Worm (Caenorhabditis elegans) whole organism, early embryonic: ENCODE data around the gene F59F3.6.
A peak's percentile ranks its signal among the peaks of the same experiment; 100 is the strongest.

Experiments
- B0310.2 ChIP-seq: sonication (generic microtip); optimal IDR thresholded peaks from 2 replicates; lab custom pipeline; 2016; ENCODE audit warnings: mild to moderate bottlenecking, missing genetic modification characterization, missing compliant biosample characterization
- F13C5.2 ChIP-seq: sonication (generic microtip); optimal IDR thresholded peaks from 2 replicates; lab custom pipeline; 2017; ENCODE audit warnings: mild to moderate bottlenecking, missing genetic modification characterization, inconsistent platforms, missing compliant biosample characterization
- aly-1 ChIP-seq: sonication (generic microtip); optimal IDR thresholded peaks from 2 replicates; lab custom pipeline; 2016; ENCODE audit warnings: missing genetic modification characterization, missing compliant biosample characterization
- ama-1 ChIP-seq: fragments of 150-350 bp; optimal IDR thresholded peaks from 2 replicates; lab custom pipeline; 2014
- ceh-13 ChIP-seq: fragments of 200-800 bp; sonication (Bioruptor generic); optimal IDR thresholded peaks from 2 replicates; lab custom pipeline; 2018; ENCODE audit warnings: mild to moderate bottlenecking, missing genetic modification characterization, missing compliant biosample characterization
- ceh-36 ChIP-seq: sonication (generic microtip); optimal IDR thresholded peaks from 2 replicates; lab custom pipeline; 2016; ENCODE audit warnings: missing genetic modification characterization, inconsistent platforms, missing compliant biosample characterization
- ets-7 ChIP-seq: sonication (generic microtip); optimal IDR thresholded peaks from 2 replicates; lab custom pipeline; 2016; ENCODE audit warnings: missing genotype, missing genetic modification characterization, missing compliant biosample characterization
- flt-1 ChIP-seq: fragments of 200-800 bp; sonication (Bioruptor generic); IDR thresholded peaks from 2 replicates; pipeline ENCODE4 v1.3.6; 2022; ENCODE audit warnings: missing genetic modification characterization, missing compliant biosample characterization
- hmbx-1 ChIP-seq: sonication (generic microtip); optimal IDR thresholded peaks from 2 replicates; lab custom pipeline; 2016; ENCODE audit warnings: mild to moderate bottlenecking, missing genetic modification characterization, missing compliant biosample characterization
- hmg-4 ChIP-seq: fragments of 200-800 bp; sonication (Bioruptor generic); optimal IDR thresholded peaks from 2 replicates; lab custom pipeline; 2018; ENCODE audit warnings: mild to moderate bottlenecking, missing genetic modification characterization, missing compliant biosample characterization
- hnd-1 ChIP-seq: sonication (generic microtip); optimal IDR thresholded peaks from 2 replicates; lab custom pipeline; 2016; ENCODE audit warnings: missing genetic modification characterization, missing compliant biosample characterization
- pes-1 ChIP-seq: fragments of 200-800 bp; sonication (Bioruptor generic); IDR thresholded peaks from 2 replicates; pipeline ENCODE4 v1.3.6; 2022; ENCODE audit warnings: missing genetic modification reagents, missing genetic modification characterization, missing compliant biosample characterization
- scrt-1 ChIP-seq: fragments of 200-800 bp; sonication (Bioruptor generic); IDR thresholded peaks from 2 replicates; pipeline ENCODE4 v1.3.6; 2022; ENCODE audit warnings: missing genetic modification characterization, missing compliant biosample characterization
- sea-1 ChIP-seq: fragments of 200-800 bp; sonication (Bioruptor generic); conservative IDR thresholded peaks from 2 replicates; pipeline ENCODE4 v1.3.6; 2022; ENCODE audit warnings: missing genetic modification characterization, missing compliant biosample characterization
- tbx-11 ChIP-seq: fragments of 200-800 bp; sonication (Bioruptor generic); IDR thresholded peaks from 2 replicates; pipeline ENCODE4 v1.3.6; 2022; ENCODE audit warnings: missing genetic modification characterization, missing compliant biosample characterization
- tbx-37 ChIP-seq: fragments of 200-800 bp; sonication (Bioruptor generic); conservative IDR thresholded peaks from 2 replicates; pipeline ENCODE4 v1.3.6; 2022; ENCODE audit warnings: missing genetic modification reagents, missing genetic modification characterization, missing compliant biosample characterization
- tra-4 ChIP-seq: sonication (generic microtip); optimal IDR thresholded peaks from 2 replicates; lab custom pipeline; 2017; ENCODE audit warnings: missing genetic modification characterization, missing compliant biosample characterization

Gene F59F3.6

DNA sequence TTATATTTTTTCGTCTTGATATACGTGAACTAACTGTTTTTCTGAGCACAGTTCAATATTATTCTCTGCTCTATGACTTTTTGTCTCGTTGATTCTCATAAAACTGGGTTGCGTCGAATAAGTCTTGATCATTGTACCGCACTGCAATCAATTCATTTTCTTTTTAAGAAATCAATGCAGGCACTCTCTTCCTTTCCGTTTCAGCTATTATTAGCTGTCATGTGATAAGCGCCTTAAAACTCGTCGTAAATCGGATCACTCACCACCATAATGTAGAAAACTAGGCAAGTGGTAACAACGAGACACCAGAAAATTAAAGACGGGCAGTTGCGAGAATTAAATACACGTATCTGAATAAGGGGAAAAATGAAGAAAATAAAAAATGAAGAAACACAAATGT lies 8.3 kb upstream of the F59F3.6 start:
- no peak for TF ChIP-seq sea-1 (GFP tag; lab: Robert Waterston, UW)

- TF ChIP-seq tbx-37 (GFP tag; lab: Robert Waterston, UW) (no peak), scrt-1 (GFP tag; lab: Robert Waterston, UW) (no peak), ceh-13 (GFP tag; lab: Kevin White, UChicago) (no peak), hmbx-1 (tag; lab: Kevin White, UChicago) (no peak), pes-1 (GFP tag; lab: Robert Waterston, UW) (no peak), hnd-1 (tag; lab: Kevin White, UChicago) (no peak), flt-1 (no peak), ama-1 (lab: Kevin White, UChicago) (no peak), tbx-11 (GFP tag; lab: Robert Waterston, UW) (no peak)
Observed at ce11 chrX:11003701-11004100, 4.6 kb upstream of the F59F3.6 start.

DNA sequence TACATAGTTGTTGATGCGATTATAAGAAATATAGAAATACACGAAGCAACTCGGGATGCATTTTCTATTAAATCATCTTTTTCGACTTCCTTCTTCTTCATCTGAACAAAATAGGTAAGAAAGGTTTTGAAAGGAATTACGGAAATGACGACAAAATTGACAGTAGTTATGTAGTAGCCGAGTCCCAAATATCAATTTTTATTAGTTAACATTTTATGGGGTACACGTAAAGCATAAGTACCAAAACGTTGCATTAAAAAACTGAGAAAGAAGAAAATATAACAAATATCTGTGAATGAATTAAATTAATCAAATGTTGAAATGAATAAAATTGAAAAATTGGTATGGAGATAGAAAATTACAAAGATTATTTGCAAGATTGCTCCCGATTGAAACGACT lies 2.7 kb upstream of the F59F3.6 start, which contains the start of gene col-177:
Gene col-177 (minus strand): TSS at position 101 of the 400 bp plus-strand sequence.
- TF ChIP-seq tra-4 (tag; lab: Kevin White, UChicago) (no peak), sea-1 (GFP tag; lab: Robert Waterston, UW) (no peak), hmg-4 (no peak), scrt-1 (GFP tag; lab: Robert Waterston, UW) (no peak), ceh-36 (tag; lab: Kevin White, UChicago) (no peak), B0310.2 (tag; lab: Kevin White, UChicago) (no peak), tbx-11 (GFP tag; lab: Robert Waterston, UW) (no peak), tbx-37 (GFP tag; lab: Robert Waterston, UW) (no peak), ama-1 (lab: Kevin White, UChicago) (no peak)

DNA sequence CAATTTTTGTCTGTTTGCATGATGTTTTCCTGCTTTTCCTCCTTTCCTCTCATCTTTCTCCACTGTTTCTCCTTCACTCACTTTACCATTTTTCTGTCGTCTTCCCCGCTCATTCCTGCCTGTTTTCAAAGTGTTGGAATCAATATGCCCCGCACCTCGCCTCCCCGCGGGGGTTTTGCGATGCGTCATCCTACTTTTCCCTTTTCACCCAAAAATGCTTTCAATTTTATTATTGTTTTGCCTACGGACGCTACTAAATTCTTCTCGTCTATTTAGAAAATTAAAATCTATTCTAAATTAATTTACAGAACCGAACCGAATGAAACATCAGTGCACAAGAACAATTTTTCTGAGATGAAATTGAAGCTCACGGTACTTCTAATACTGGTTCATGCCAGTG lies 6.9 kb downstream of the F59F3.6 start, which contains the start of gene ver-3:
Gene ver-3 (plus strand): TSS at position 301 of the 400 bp plus-strand sequence.
- TF ChIP-seq F13C5.2 (no peak), ceh-36 (tag; lab: Kevin White, UChicago) (no peak), tra-4 (tag; lab: Kevin White, UChicago) (no peak), scrt-1 (GFP tag; lab: Robert Waterston, UW) (no peak), ama-1 (lab: Kevin White, UChicago) (no peak)

- TF ChIP-seq B0310.2 (tag; lab: Kevin White, UChicago) (no peak), ceh-36 (tag; lab: Kevin White, UChicago) (no peak), hnd-1 (tag; lab: Kevin White, UChicago) (no peak), F13C5.2 (no peak), sea-1 (GFP tag; lab: Robert Waterston, UW) (no peak), flt-1 (no peak), ets-7 (tag; lab: Kevin White, UChicago) (no peak), ceh-13 (GFP tag; lab: Kevin White, UChicago) (no peak), tra-4 (tag; lab: Kevin White, UChicago) (no peak), hmg-4 (no peak), scrt-1 (GFP tag; lab: Robert Waterston, UW) (no peak), ama-1 (lab: Kevin White, UChicago) (no peak), tbx-37 (GFP tag; lab: Robert Waterston, UW) (no peak), aly-1 (tag; lab: Kevin White, UChicago) (no peak), tbx-11 (GFP tag; lab: Robert Waterston, UW) (no peak), pes-1 (GFP tag; lab: Robert Waterston, UW) (no peak), hmbx-1 (tag; lab: Kevin White, UChicago) (no peak)
Observed at ce11 chrX:10991352-10992172, 7.5 kb downstream of the F59F3.6 start.

DNA sequence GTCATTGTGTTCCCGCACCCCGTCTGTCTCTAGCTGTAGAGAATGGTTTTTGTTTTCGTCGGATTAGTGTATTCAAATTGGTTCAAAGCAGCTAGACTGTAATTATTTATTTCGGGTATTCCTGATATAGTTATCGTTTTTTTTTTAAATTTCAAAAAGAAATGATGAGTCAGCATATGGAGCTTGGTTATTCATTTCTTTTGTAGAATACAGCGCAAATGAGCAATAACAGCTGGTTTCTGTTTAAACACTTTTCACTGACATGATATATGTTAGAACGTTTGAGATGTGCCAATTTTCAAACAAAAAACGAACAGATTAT lies 8.3 kb downstream of the F59F3.6 start:
- TF ChIP-seq F13C5.2 (no peak), hnd-1 (tag; lab: Kevin White, UChicago) (no peak), ama-1 (lab: Kevin White, UChicago) (no peak), hmbx-1 (tag; lab: Kevin White, UChicago) (no peak), flt-1 (no peak), sea-1 (GFP tag; lab: Robert Waterston, UW) (no peak), tra-4 (tag; lab: Kevin White, UChicago) (no peak), ceh-36 (tag; lab: Kevin White, UChicago) (no peak)

DNA sequence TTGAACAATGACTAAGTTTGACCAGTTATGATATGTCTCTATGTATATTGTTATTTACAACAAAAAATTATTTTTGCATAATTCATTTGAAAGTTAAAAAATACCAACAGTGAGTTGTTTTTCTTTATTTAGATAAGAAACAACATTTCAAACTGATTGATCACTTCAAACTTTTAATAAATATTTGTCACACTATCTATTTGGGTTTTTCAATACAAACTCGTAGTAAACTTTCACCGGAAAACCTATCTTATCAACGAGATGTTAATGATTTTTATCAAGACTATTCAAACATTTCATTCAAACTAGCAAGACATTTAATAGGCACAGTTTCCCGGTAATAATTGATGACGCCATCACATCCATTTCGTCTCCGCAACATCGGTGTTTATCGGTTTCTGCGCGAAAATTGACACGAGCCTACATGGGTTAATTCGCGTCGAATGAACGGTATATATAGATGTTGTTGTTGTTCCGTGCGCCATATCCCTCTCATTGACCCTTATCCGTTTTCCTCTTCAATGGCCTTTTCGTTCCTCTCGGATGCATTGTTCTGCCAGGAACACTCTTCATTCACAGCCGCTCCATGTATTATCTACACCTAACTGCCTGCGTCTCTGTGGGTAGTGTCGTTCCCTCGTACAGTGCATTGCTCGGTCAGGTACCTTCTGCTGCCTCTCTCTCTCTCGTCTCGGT lies 8.8 kb downstream of the F59F3.6 start:
- TF ChIP-seq F13C5.2 (no peak), flt-1 (0 out of 2 replicates have a peak, but pooled peaks have one; percentile 3)

DNA sequence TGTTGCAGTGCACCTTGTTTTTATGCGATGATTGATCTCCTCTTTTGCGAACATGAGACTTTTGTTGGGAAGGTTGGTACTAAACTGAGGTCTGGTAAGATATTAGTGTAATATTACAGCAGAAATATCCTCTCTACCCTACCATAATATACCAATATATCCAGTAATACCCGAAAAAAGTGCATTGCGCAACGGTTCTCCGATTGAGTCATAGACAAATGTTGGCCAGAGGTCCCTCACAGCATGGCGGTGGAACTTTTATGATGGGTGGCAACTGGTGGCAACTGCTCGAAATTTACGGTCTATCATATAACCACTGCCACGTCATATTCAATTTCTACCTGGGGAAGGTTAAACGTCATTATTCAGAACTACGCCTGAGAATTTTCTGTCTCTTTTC lies 9.8 kb downstream of the F59F3.6 start:
- 0 out of 2 replicates have a peak, but pooled peaks have one; percentile 12 for TF ChIP-seq scrt-1 (GFP tag; lab: Robert Waterston, UW)
- no peak for TF ChIP-seq hnd-1 (tag; lab: Kevin White, UChicago)
